Worm (Caenorhabditis elegans) whole organism, young adult: Measurements from ENCODE around the gene pgm-2.

Experiments
- B0261.1 ChIP-seq: sonication (generic microtip); optimal IDR thresholded peaks from 2 replicates; lab custom pipeline; 2016; ENCODE audit warnings: mild to moderate bottlenecking, missing genetic modification characterization, moderate library complexity, missing compliant biosample characterization
- B0336.3 ChIP-seq: fragments of 200-800 bp; sonication (Bioruptor generic); IDR thresholded peaks from 2 replicates; pipeline ENCODE4 v1.3.6; 2022; ENCODE audit warnings: missing genetic modification characterization, missing compliant biosample characterization
- C17E4.6 ChIP-seq: fragments of 200-800 bp; sonication (Bioruptor generic); IDR thresholded peaks from 2 replicates; pipeline ENCODE4 v1.3.6; 2022; ENCODE audit warnings: missing genetic modification reagents, missing genetic modification characterization, missing compliant biosample characterization
- F37B4.10 ChIP-seq: fragments of 200-800 bp; sonication (Bioruptor generic); IDR thresholded peaks from 2 replicates; pipeline ENCODE4 v1.3.6; 2022; ENCODE audit warnings: missing genetic modification characterization, missing compliant biosample characterization
- F49E8.2 ChIP-seq: sonication (generic microtip); optimal IDR thresholded peaks from 3 replicates; lab custom pipeline; 2017; ENCODE audit warnings: missing genetic modification characterization, mild to moderate bottlenecking, missing compliant biosample characterization, antibody characterized with exemption, moderate library complexity; ENCODE audit not compliant: insufficient read depth
- T26A5.8 ChIP-seq: sonication (generic microtip); optimal IDR thresholded peaks from 2 replicates; lab custom pipeline; 2016; ENCODE audit warnings: missing genetic modification characterization, missing compliant biosample characterization
- Y56A3A.18 ChIP-seq: fragments of 200-800 bp; sonication (Bioruptor generic); IDR thresholded peaks from 2 replicates; pipeline ENCODE4 v1.3.6; 2022; ENCODE audit warnings: missing genetic modification reagents, missing genetic modification characterization, missing compliant biosample characterization
- ZK185.1 ChIP-seq: sonication (generic microtip); optimal IDR thresholded peaks from 2 replicates; lab custom pipeline; 2016; ENCODE audit warnings: mild to moderate bottlenecking, missing genetic modification characterization, missing compliant biosample characterization; ENCODE audit not compliant: poor library complexity, severe bottlenecking
- athp-1 ChIP-seq: sonication (generic microtip); optimal IDR thresholded peaks from 2 replicates; lab custom pipeline; 2017; ENCODE audit warnings: mild to moderate bottlenecking, missing genetic modification characterization, missing compliant biosample characterization
- bed-1 ChIP-seq: fragments of 200-800 bp; sonication (Bioruptor generic); IDR thresholded peaks from 2 replicates; pipeline ENCODE4 v1.3.6; 2022; ENCODE audit warnings: missing genetic modification reagents, missing genetic modification characterization, missing compliant biosample characterization
- ccch-3 ChIP-seq: fragments of 200-800 bp; sonication (Bioruptor generic); optimal IDR thresholded peaks from 2 replicates; lab custom pipeline; 2018; ENCODE audit warnings: mild to moderate bottlenecking, missing genetic modification characterization, missing compliant biosample characterization
- cebp-2 ChIP-seq: fragments of 200-800 bp; sonication (Bioruptor generic); IDR thresholded peaks from 2 replicates; pipeline ENCODE4 v1.3.6; 2022; ENCODE audit warnings: missing genetic modification characterization, missing compliant biosample characterization
- ceh-100 ChIP-seq: fragments of 200-800 bp; sonication (Bioruptor generic); IDR thresholded peaks from 2 replicates; pipeline ENCODE4 v1.3.6; 2022; ENCODE audit warnings: missing genetic modification reagents, missing genetic modification characterization, missing compliant biosample characterization
- ceh-40 ChIP-seq: fragments of 200-800 bp; sonication (Bioruptor generic); IDR thresholded peaks from 2 replicates; pipeline ENCODE4 v1.3.6; 2022; ENCODE audit warnings: missing genetic modification characterization, missing compliant biosample characterization
- ceh-58 ChIP-seq: fragments of 200-800 bp; sonication (Bioruptor generic); IDR thresholded peaks from 2 replicates; pipeline ENCODE4 v1.3.6; 2022; ENCODE audit warnings: missing genetic modification characterization, missing compliant biosample characterization
- egl-18 ChIP-seq: fragments of 200-800 bp; sonication (Bioruptor generic); IDR thresholded peaks from 2 replicates; pipeline ENCODE4 v1.3.6; 2022; ENCODE audit warnings: missing genetic modification reagents, missing genetic modification characterization, missing compliant biosample characterization
- egl-44 ChIP-seq: fragments of 200-800 bp; sonication (Bioruptor generic); IDR thresholded peaks from 2 replicates; pipeline ENCODE4 v1.3.6; 2022; ENCODE audit warnings: missing genetic modification reagents, missing genetic modification characterization, missing compliant biosample characterization
- ekl-4 ChIP-seq: fragments of 200-800 bp; sonication (Bioruptor generic); IDR thresholded peaks from 2 replicates; pipeline ENCODE4 v1.3.6; 2022; ENCODE audit warnings: missing genetic modification reagents, missing genetic modification characterization, missing compliant biosample characterization
- fkh-3 ChIP-seq: sonication (generic microtip); optimal IDR thresholded peaks from 2 replicates; lab custom pipeline; 2016; ENCODE audit warnings: mild to moderate bottlenecking, missing genetic modification characterization, missing compliant biosample characterization
- gei-17 ChIP-seq: fragments of 200-800 bp; sonication (Bioruptor generic); optimal IDR thresholded peaks from 2 replicates; lab custom pipeline; 2018; ENCODE audit warnings: mild to moderate bottlenecking, missing genetic modification characterization, missing compliant biosample characterization
- hmg-20 ChIP-seq: fragments of 200-800 bp; sonication (Bioruptor generic); IDR thresholded peaks from 2 replicates; pipeline ENCODE4 v1.3.6; 2022; ENCODE audit warnings: missing genetic modification reagents, missing genetic modification characterization, missing compliant biosample characterization
- hrde-1 ChIP-seq: sonication (generic microtip); optimal IDR thresholded peaks from 2 replicates; lab custom pipeline; 2016; ENCODE audit warnings: missing genetic modification characterization, mild to moderate bottlenecking, missing compliant biosample characterization, moderate library complexity, missing genotype, missing genetic modification reagents, borderline replicate concordance
- hsf-1 ChIP-seq: fragments of 200-800 bp; sonication (Bioruptor generic); IDR thresholded peaks from 2 replicates; pipeline ENCODE4 v1.3.6; 2022; ENCODE audit warnings: missing genetic modification reagents, missing genetic modification characterization, missing compliant biosample characterization
- let-526 ChIP-seq: fragments of 200-800 bp; sonication (Bioruptor generic); IDR thresholded peaks from 2 replicates; pipeline ENCODE4 v1.3.6; 2022; ENCODE audit warnings: missing genetic modification reagents, missing genetic modification characterization, missing compliant biosample characterization
- let-607 ChIP-seq, 2 experiments: fragments of 200-800 bp in 1 of 2; sonication (Bioruptor generic) in 1 of 2; sonication (generic microtip) in 1 of 2; optimal IDR thresholded peaks; 2 replicates each; lab custom pipeline; 2016 to 2018; ENCODE audit warnings: mild to moderate bottlenecking in 2 of 2, missing compliant biosample characterization in 2 of 2, missing genetic modification characterization in 2 of 2, moderate library complexity in 2 of 2, missing genotype in 1 of 2
- lin-26 ChIP-seq: fragments of 200-800 bp; sonication (Bioruptor generic); IDR thresholded peaks from 2 replicates; pipeline ENCODE4 v1.3.6; 2022; ENCODE audit warnings: missing genetic modification reagents, missing genetic modification characterization, missing compliant biosample characterization
- lir-1 ChIP-seq: fragments of 200-800 bp; sonication (Bioruptor generic); conservative IDR thresholded peaks from 2 replicates; pipeline ENCODE4 v1.3.6; 2022; ENCODE audit warnings: missing genetic modification reagents, missing genetic modification characterization, missing compliant biosample characterization
- madf-6 ChIP-seq: fragments of 200-800 bp; sonication (Bioruptor generic); IDR thresholded peaks from 2 replicates; pipeline ENCODE4 v1.3.6; 2022; ENCODE audit warnings: missing genetic modification reagents, missing genetic modification characterization, missing compliant biosample characterization
- madf-8 ChIP-seq: fragments of 200-800 bp; sonication (Bioruptor generic); conservative IDR thresholded peaks from 2 replicates; pipeline ENCODE4 v1.3.6; 2022; ENCODE audit warnings: missing genetic modification reagents, missing genetic modification characterization, missing compliant biosample characterization
- mcd-1 ChIP-seq: fragments of 200-800 bp; sonication (Bioruptor generic); IDR thresholded peaks from 2 replicates; pipeline ENCODE4 v1.3.6; 2022; ENCODE audit warnings: missing genetic modification reagents, missing genetic modification characterization, missing compliant biosample characterization
- pbrm-1 ChIP-seq: fragments of 200-800 bp; sonication (Bioruptor generic); IDR thresholded peaks from 2 replicates; pipeline ENCODE4 v1.3.6; 2022; ENCODE audit warnings: missing genetic modification reagents, missing genetic modification characterization, missing compliant biosample characterization
- pha-4 ChIP-seq: fragments of 150-350 bp; sonication (generic microtip); optimal IDR thresholded peaks from 2 replicates; lab custom pipeline; 2014; ENCODE audit warnings: missing biosample characterization, missing genetic modification reagents, missing genetic modification characterization
- rcor-1 ChIP-seq: fragments of 200-800 bp; sonication (Bioruptor generic); IDR thresholded peaks from 2 replicates; pipeline ENCODE4 v1.3.6; 2022; ENCODE audit warnings: missing genetic modification reagents, missing genetic modification characterization, missing compliant biosample characterization
- repo-1 ChIP-seq: sonication (generic microtip); optimal IDR thresholded peaks from 2 replicates; lab custom pipeline; 2017; ENCODE audit warnings: mild to moderate bottlenecking, missing genetic modification characterization, missing compliant biosample characterization
- sdz-38 ChIP-seq: sonication (generic microtip); optimal IDR thresholded peaks from 2 replicates; lab custom pipeline; 2016; ENCODE audit warnings: missing genotype, missing genetic modification characterization, missing compliant biosample characterization
- snpc-1.1 ChIP-seq: sonication (generic microtip); optimal IDR thresholded peaks from 2 replicates; lab custom pipeline; 2017; ENCODE audit warnings: missing genetic modification characterization, mild to moderate bottlenecking, missing compliant biosample characterization, antibody characterized with exemption, moderate library complexity, missing genotype, missing genetic modification reagents; ENCODE audit not compliant: insufficient read depth
- snpc-3.4 ChIP-seq: sonication (generic microtip); optimal IDR thresholded peaks from 2 replicates; lab custom pipeline; 2017; ENCODE audit warnings: missing genetic modification characterization, mild to moderate bottlenecking, missing compliant biosample characterization, antibody characterized with exemption, moderate library complexity, missing genotype, missing genetic modification reagents
- tbp1 ChIP-seq: fragments of 200-800 bp; sonication (Bioruptor generic); optimal IDR thresholded peaks from 2 replicates; lab custom pipeline; 2018; ENCODE audit warnings: mild to moderate bottlenecking, missing genetic modification characterization, missing compliant biosample characterization
- tlf-1 ChIP-seq: fragments of 200-800 bp; sonication (Bioruptor generic); optimal IDR thresholded peaks from 2 replicates; lab custom pipeline; 2018; ENCODE audit warnings: mild to moderate bottlenecking, missing genetic modification characterization, missing compliant biosample characterization
- unc-130 ChIP-seq: sonication (generic microtip); optimal IDR thresholded peaks from 2 replicates; lab custom pipeline; 2016; ENCODE audit warnings: missing genetic modification reagents, missing genetic modification characterization, missing compliant biosample characterization
- ztf-26 ChIP-seq: sonication (generic microtip); optimal IDR thresholded peaks from 2 replicates; lab custom pipeline; 2017; ENCODE audit warnings: missing genetic modification characterization, missing compliant biosample characterization
- ztf-3 ChIP-seq: fragments of 200-800 bp; sonication (Bioruptor generic); optimal IDR thresholded peaks from 2 replicates; lab custom pipeline; 2018; ENCODE audit warnings: mild to moderate bottlenecking, missing genetic modification characterization, missing compliant biosample characterization

Gene pgm-2

ce11 chrIII:13342079-13342734, 43.0 kb downstream of the pgm-2 start, which contains the start of gene dro-1 (continued):
- no peak for TF ChIP-seq F49E8.2 (tag; lab: Kevin White, UChicago)

ce11 chrIII:13343117-13343516, 43.9 kb downstream of the pgm-2 start, which contains the start of gene ife-1:
TSS of gene ife-1 (plus strand) at chrIII:13343417.
- no peak for TF ChIP-seq sdz-38 (tag; lab: Kevin White, UChicago)
- TF ChIP-seq B0336.3 (GFP tag; lab: Robert Waterston, UW) = no peak
- no peak for TF ChIP-seq T26A5.8 (tag; lab: Kevin White, UChicago)
- TF ChIP-seq hmg-20 (GFP tag; lab: Robert Waterston, UW) = no peak
- no peak for TF ChIP-seq bed-1 (GFP tag; lab: Robert Waterston, UW)
- no peak for TF ChIP-seq let-526 (GFP tag; lab: Robert Waterston, UW)
- TF ChIP-seq ceh-58 (GFP tag; lab: Robert Waterston, UW) = no peak
- TF ChIP-seq hrde-1 = no peak
- TF ChIP-seq pbrm-1 = no peak
- no peak for TF ChIP-seq mcd-1
- no peak for TF ChIP-seq cebp-2 (GFP tag; lab: Robert Waterston, UW)
- TF ChIP-seq tlf-1 (GFP tag; lab: Kevin White, UChicago) = no peak
- TF ChIP-seq repo-1 (tag; lab: Kevin White, UChicago) = no peak
- TF ChIP-seq pha-4 (tag; lab: Kevin White, UChicago) = no peak
- TF ChIP-seq ccch-3 (GFP tag; lab: Kevin White, UChicago) = no peak
- no peak for TF ChIP-seq ekl-4 (GFP tag; lab: Robert Waterston, UW)
- no peak for TF ChIP-seq ZK185.1 (tag; lab: Kevin White, UChicago)
- no peak for TF ChIP-seq egl-18
- no peak for TF ChIP-seq fkh-3 (tag; lab: Kevin White, UChicago)
- no peak for TF ChIP-seq Y56A3A.18

- no peak for TF ChIP-seq let-607 (tag; optimal IDR thresholded peaks at IDR 0.05; lab: Kevin White, UChicago)
- peak; percentile 60 for TF ChIP-seq B0336.3 (GFP tag; lab: Robert Waterston, UW)
- TF ChIP-seq egl-44 = 0 out of 2 replicates have a peak, but pooled peaks have one; percentile 34
- no peak for TF ChIP-seq sdz-38 (tag; lab: Kevin White, UChicago)
- TF ChIP-seq tlf-1 (GFP tag; lab: Kevin White, UChicago) = no peak
- TF ChIP-seq hrde-1 = peak; percentile 26
- TF ChIP-seq pha-4 (tag; lab: Kevin White, UChicago) = no peak
- TF ChIP-seq tbp1 (GFP tag; lab: Kevin White, UChicago) = no peak
- peak; percentile 34 for TF ChIP-seq athp-1
- no peak for TF ChIP-seq gei-17 (GFP tag; lab: Kevin White, UChicago)
- TF ChIP-seq snpc-1.1 (tag; lab: Kevin White, UChicago) = no peak
- no peak for TF ChIP-seq madf-8 (GFP tag; lab: Robert Waterston, UW)
- no peak for TF ChIP-seq snpc-3.4
- TF ChIP-seq repo-1 (tag; lab: Kevin White, UChicago) = no peak
- TF ChIP-seq T26A5.8 (tag; lab: Kevin White, UChicago) = peak; percentile 35
- TF ChIP-seq rcor-1 (GFP tag; lab: Robert Waterston, UW) = no peak
- no peak for TF ChIP-seq ceh-100
- TF ChIP-seq lir-1 (GFP tag; lab: Robert Waterston, UW) = no peak
- no peak for TF ChIP-seq fkh-3 (tag; lab: Kevin White, UChicago)
- no peak for TF ChIP-seq B0261.1 (tag; lab: Kevin White, UChicago)
- no peak for TF ChIP-seq unc-130 (GFP tag; lab: Kevin White, UChicago)
- TF ChIP-seq hmg-20 (GFP tag; lab: Robert Waterston, UW) = no peak
- TF ChIP-seq ztf-3 = no peak
- TF ChIP-seq Y56A3A.18 = no peak
- no peak for TF ChIP-seq madf-6 (GFP tag; lab: Robert Waterston, UW)
- TF ChIP-seq C17E4.6 (GFP tag; lab: Robert Waterston, UW) = no peak
- TF ChIP-seq lin-26 (GFP tag; lab: Robert Waterston, UW) = peak; percentile 56; the same call in 1 of the 2 replicates
- TF ChIP-seq ceh-40 (GFP tag; lab: Robert Waterston, UW) = no peak
- 0 out of 2 replicates have a peak, but pooled peaks have one; percentile 9 for TF ChIP-seq hsf-1 (GFP tag; lab: Robert Waterston, UW)
- no peak for TF ChIP-seq F37B4.10
- TF ChIP-seq ztf-26 = no peak
Observed at ce11 chrIII:13343562-13344139, 44.5 kb downstream of the pgm-2 start.
